Worm (Caenorhabditis elegans): ENCODE results near the gene ebax-1.

The ebax-1 gene

DNA sequence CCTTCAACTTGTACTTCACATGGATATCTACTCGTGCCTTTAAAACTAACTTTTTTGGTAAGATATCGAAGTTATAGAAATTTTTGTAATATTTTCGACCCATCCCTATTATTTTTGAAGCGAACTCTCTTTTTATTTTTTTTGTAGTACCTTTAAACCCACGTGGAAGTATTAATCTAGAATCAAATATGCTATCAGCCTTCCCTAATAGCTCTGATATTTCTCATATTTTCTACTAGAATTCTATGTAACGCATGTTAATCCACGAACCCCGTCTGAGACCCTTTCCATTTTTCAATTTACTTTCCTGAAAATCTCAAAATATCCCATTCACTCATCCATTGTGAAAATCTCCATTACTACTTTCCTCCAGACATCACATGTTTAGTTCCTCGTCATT, 13.4 kb upstream of the ebax-1 start:
- no peak for TF ChIP-seq unc-30 (tag; optimal IDR thresholded peaks at IDR 0.05)
- no peak for TF ChIP-seq isw-1 (GFP tag; IDR thresholded peaks at IDR 0.05)
- no peak for TF ChIP-seq dsc-1 (tag; optimal IDR thresholded peaks at IDR 0.05)
- TF ChIP-seq Y116A8C.19 (tag; optimal IDR thresholded peaks at IDR 0.05; ENCODE audit: borderline replicate concordance), result no peak
- no peak for TF ChIP-seq alr-1 (tag; optimal IDR thresholded peaks at IDR 0.05; ENCODE audit: borderline replicate concordance)
- no peak for TF ChIP-seq snu-23 (GFP tag; optimal IDR thresholded peaks at IDR 0.05)
- TF ChIP-seq mab-9 (GFP tag; IDR thresholded peaks at IDR 0.05), result no peak
- TF ChIP-seq ztf-4 (tag; optimal IDR thresholded peaks at IDR 0.05), result no peak
- TF ChIP-seq pax-3 (tag; optimal IDR thresholded peaks at IDR 0.05), result no peak
- no peak for TF ChIP-seq C04F5.9 (tag; optimal IDR thresholded peaks at IDR 0.05)
- TF ChIP-seq grh-1 (GFP tag; IDR thresholded peaks at IDR 0.05), result no peak
- TF ChIP-seq nhr-76 (tag; optimal IDR thresholded peaks at IDR 0.05), result no peak
- TF ChIP-seq sox-4 (tag; optimal IDR thresholded peaks at IDR 0.05), result no peak
- no peak for TF ChIP-seq rnt-1 (tag; optimal IDR thresholded peaks at IDR 0.05)

ce11 chrIV:10273781-10274313, 12.9 kb upstream of the ebax-1 start, which contains the start of gene Y43C5A.3:
Gene Y43C5A.3, plus strand, starts transcription at chrIV:10274036.
- TF ChIP-seq ceh-90 (tag; optimal IDR thresholded peaks at IDR 0.05) (no peak), fkh-10 (GFP tag; optimal IDR thresholded peaks at IDR 0.05) (no peak), nhr-47 (tag; optimal IDR thresholded peaks at IDR 0.05) (peak; percentile 18), snu-23 (GFP tag; optimal IDR thresholded peaks at IDR 0.05) (peak; percentile 45), ces-1 (GFP tag; optimal IDR thresholded peaks at IDR 0.05) (no peak), dsc-1 (tag; optimal IDR thresholded peaks at IDR 0.05) (no peak), nhr-12 (tag; optimal IDR thresholded peaks at IDR 0.05) (no peak), lin-35 (GFP tag; optimal IDR thresholded peaks at IDR 0.05) (peak in 1 of 2 experiments; percentile 28), ztf-4 (tag; optimal IDR thresholded peaks at IDR 0.05) (no peak), pax-3 (tag; optimal IDR thresholded peaks at IDR 0.05) (no peak), hpl-2 (GFP tag; optimal IDR thresholded peaks at IDR 0.05) (no peak), nhr-85 (tag) (peak; percentile 70), aly-2 (tag; optimal IDR thresholded peaks at IDR 0.05) (no peak), mdl-1 (tag; optimal IDR thresholded peaks at IDR 0.05) (peak in 1 of 2 experiments; percentile 4), nhr-84 (tag; optimal IDR thresholded peaks at IDR 0.05) (no peak), dpl-1 (GFP tag; optimal IDR thresholded peaks at IDR 0.05) (no peak), irx-1 (tag; optimal IDR thresholded peaks at IDR 0.05) (no peak), unc-30 (tag; optimal IDR thresholded peaks at IDR 0.05) (no peak), skn-1 (tag; optimal IDR thresholded peaks at IDR 0.05) (no peak), blmp-1 (tag; optimal IDR thresholded peaks at IDR 0.05) (peak; percentile 69), zip-4 (GFP tag; optimal IDR thresholded peaks at IDR 0.05) (no peak), snpc-4 (tag; optimal IDR thresholded peaks at IDR 0.05) (no peak), C34B4.2 (tag; optimal IDR thresholded peaks at IDR 0.05) (no peak), ztf-11 (tag; optimal IDR thresholded peaks at IDR 0.05) (no peak), lsy-2 (tag; optimal IDR thresholded peaks at IDR 0.05) (no peak), tlp-1 (tag; optimal IDR thresholded peaks at IDR 0.05) (no peak), nhr-11 (tag; optimal IDR thresholded peaks at IDR 0.05) (no peak), ceh-8 (GFP tag; optimal IDR thresholded peaks at IDR 0.05) (no peak), Y116A8C.19 (tag; optimal IDR thresholded peaks at IDR 0.05; ENCODE audit: borderline replicate concordance) (no peak), ceh-82 (tag; optimal IDR thresholded peaks at IDR 0.05) (no peak), unc-98 (GFP tag; IDR thresholded peaks at IDR 0.05) (no peak), egl-27 (tag; optimal IDR thresholded peaks at IDR 0.05) (no peak), sptf-1 (tag; optimal IDR thresholded peaks at IDR 0.05) (no peak), nhr-76 (tag; optimal IDR thresholded peaks at IDR 0.05) (no peak), tbx-2 (tag; optimal IDR thresholded peaks at IDR 0.05) (peak; percentile 11), nhr-28 (tag; optimal IDR thresholded peaks at IDR 0.05) (no peak), hlh-4 (tag; optimal IDR thresholded peaks at IDR 0.05) (no peak), ets-5 (GFP tag; IDR thresholded peaks at IDR 0.05) (no peak), nhr-19 (GFP tag; conservative IDR thresholded peaks at IDR 0.05) (no peak), F16B12.6 (tag; optimal IDR thresholded peaks at IDR 0.05) (no peak), nhr-237 (tag; optimal IDR thresholded peaks at IDR 0.05) (no peak), hlh-17 (GFP tag; optimal IDR thresholded peaks at IDR 0.05; ENCODE audit: borderline replicate concordance) (no peak), elt-3 (tag; optimal IDR thresholded peaks at IDR 0.05) (peak in 1 of 6 experiments; percentile 67), mab-9 (GFP tag; IDR thresholded peaks at IDR 0.05) (no peak)

All from whole organism, L1 larva.